Worm (Caenorhabditis elegans) whole organism, midembryonic: ENCODE data around the gene C14B1.2.

ENCODE experiments used
- T22C8.4 ChIP-seq: fragments of 200-800 bp; sonication (Bioruptor generic); IDR thresholded peaks from 2 replicates; pipeline ENCODE4 v1.3.6; 2022; ENCODE audit warnings: missing genetic modification characterization, missing compliant biosample characterization
- cog-1 ChIP-seq: sonication (generic microtip); optimal IDR thresholded peaks from 2 replicates; lab custom pipeline; 2016; ENCODE audit warnings: missing genetic modification characterization, missing compliant biosample characterization
- flt-1 ChIP-seq: fragments of 200-800 bp; sonication (Bioruptor generic); IDR thresholded peaks from 2 replicates; pipeline ENCODE4 v1.3.6; 2022; ENCODE audit warnings: missing genetic modification characterization, missing compliant biosample characterization
- klf-2 ChIP-seq: fragments of 200-800 bp; sonication (Bioruptor generic); conservative IDR thresholded peaks from 2 replicates; pipeline ENCODE4 v1.3.6; 2022; ENCODE audit warnings: missing genetic modification reagents, missing genetic modification characterization, missing compliant biosample characterization
- med-1 ChIP-seq: sonication (generic microtip); optimal IDR thresholded peaks from 2 replicates; lab custom pipeline; 2017; ENCODE audit warnings: missing genetic modification characterization, mild to moderate bottlenecking, missing compliant biosample characterization, antibody characterized with exemption, missing genetic modification reagents; ENCODE audit not compliant: insufficient read depth
- ref-1 ChIP-seq: fragments of 200-800 bp; sonication (Bioruptor generic); conservative IDR thresholded peaks from 2 replicates; pipeline ENCODE4 v1.3.6; 2022; ENCODE audit warnings: missing genetic modification reagents, missing genetic modification characterization, missing compliant biosample characterization
- tab-1 ChIP-seq: fragments of 200-800 bp; sonication (Bioruptor generic); IDR thresholded peaks from 2 replicates; pipeline ENCODE4 v1.3.6; 2022; ENCODE audit warnings: missing genetic modification characterization, missing compliant biosample characterization
- ztf-23 ChIP-seq: fragments of 200-800 bp; sonication (Bioruptor generic); IDR thresholded peaks from 2 replicates; pipeline ENCODE4 v1.3.6; 2022; ENCODE audit warnings: missing genetic modification reagents, missing genetic modification characterization, missing compliant biosample characterization
- ztf-29 ChIP-seq: fragments of 200-800 bp; sonication (Bioruptor generic); IDR thresholded peaks from 2 replicates; pipeline ENCODE4 v1.3.6; 2022; ENCODE audit warnings: missing genetic modification reagents, missing genetic modification characterization, missing compliant biosample characterization

The C14B1.2 gene

DNA sequence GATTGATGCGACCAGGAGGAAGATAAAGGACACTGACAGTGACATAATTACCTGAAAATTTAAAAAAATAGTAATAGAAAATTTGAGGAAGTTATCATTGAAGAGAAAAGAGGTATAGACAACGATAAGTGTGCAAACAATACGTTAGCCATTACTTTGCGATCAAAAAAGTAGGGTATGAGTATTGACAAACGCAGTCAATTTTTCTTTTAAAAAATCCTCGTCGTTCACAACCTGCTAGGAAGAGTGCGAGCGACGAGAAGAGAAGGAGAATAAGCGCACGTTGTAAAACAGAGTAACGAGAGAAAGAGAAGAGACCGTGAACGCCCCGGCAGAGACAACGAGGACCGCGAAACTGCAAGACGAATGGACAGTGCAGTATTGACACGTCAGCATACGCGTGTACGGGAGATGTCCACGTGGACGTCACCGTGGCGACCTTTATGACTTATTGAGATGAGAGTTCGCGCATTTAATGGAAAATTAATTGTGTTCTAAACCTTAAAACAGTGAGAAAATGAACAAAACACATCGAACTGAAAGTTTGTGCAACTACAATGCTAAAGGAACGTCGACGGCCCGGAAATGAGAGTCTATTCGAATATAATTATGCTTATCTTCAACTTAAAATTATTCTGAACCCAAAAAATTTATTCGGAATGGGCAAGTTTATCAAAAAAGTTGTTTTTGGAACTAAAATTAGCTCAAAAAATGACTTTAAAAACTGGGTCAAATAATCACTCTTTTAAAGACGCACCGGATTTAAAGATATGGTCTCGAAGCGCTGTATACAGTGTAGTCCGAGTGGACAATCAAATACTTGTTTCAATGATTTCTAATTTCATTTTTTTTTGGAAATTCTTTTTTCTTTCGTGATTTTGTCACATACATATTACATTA lies at the start of gene C14B1.2, which contains the start of gene pdi-1:
TSS of gene C14B1.2 (plus strand) at position 850 of the 900 bp plus-strand sequence.
TSS of gene pdi-1 (minus strand) at position 51 of the 900 bp plus-strand sequence.
- 0 out of 2 replicates have a peak, but pooled peaks have one; percentile 20 for TF ChIP-seq ztf-29 (GFP tag; lab: Robert Waterston, UW)
- no peak for TF ChIP-seq tab-1 (GFP tag; lab: Robert Waterston, UW)

ce11 chrIII:3652427-3652826 lies 49.6 kb upstream of the C14B1.2 start:
- TF ChIP-seq ztf-23 (GFP tag; lab: Robert Waterston, UW) (no peak), ref-1 (GFP tag; lab: Robert Waterston, UW) (no peak), flt-1 (GFP tag; lab: Robert Waterston, UW) (no peak), tab-1 (GFP tag; lab: Robert Waterston, UW) (no peak), med-1 (GFP tag; lab: Kevin White, UChicago) (no peak), ztf-29 (GFP tag; lab: Robert Waterston, UW) (no peak), cog-1 (tag; lab: Kevin White, UChicago) (no peak)

DNA sequence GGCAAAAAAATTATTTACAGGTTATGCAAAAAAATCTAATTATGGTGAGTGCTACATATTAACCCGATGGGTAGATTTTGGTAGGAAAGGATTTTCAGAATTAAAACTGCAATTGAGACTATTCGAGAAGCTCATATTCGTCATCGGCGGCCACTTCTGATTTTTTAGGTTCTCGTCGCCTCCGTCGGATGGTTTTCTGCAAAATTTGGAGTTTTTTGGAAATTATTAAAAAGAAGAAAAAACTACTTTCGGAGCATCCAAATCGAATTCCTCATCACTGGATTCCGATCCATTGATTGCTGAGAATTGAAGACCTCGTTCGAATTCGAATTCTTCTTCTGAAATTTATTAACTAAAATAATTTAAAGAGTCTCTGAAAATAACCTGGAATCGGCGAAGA lies 49.1 kb upstream of the C14B1.2 start:
- TF ChIP-seq tab-1 (GFP tag; lab: Robert Waterston, UW) (no peak), ztf-23 (GFP tag; lab: Robert Waterston, UW) (no peak), med-1 (GFP tag; lab: Kevin White, UChicago) (no peak), T22C8.4 (GFP tag; lab: Robert Waterston, UW) (no peak), flt-1 (GFP tag; lab: Robert Waterston, UW) (no peak), ztf-29 (GFP tag; lab: Robert Waterston, UW) (no peak), ref-1 (GFP tag; lab: Robert Waterston, UW) (no peak), klf-2 (no peak), cog-1 (tag; lab: Kevin White, UChicago) (no peak)

DNA sequence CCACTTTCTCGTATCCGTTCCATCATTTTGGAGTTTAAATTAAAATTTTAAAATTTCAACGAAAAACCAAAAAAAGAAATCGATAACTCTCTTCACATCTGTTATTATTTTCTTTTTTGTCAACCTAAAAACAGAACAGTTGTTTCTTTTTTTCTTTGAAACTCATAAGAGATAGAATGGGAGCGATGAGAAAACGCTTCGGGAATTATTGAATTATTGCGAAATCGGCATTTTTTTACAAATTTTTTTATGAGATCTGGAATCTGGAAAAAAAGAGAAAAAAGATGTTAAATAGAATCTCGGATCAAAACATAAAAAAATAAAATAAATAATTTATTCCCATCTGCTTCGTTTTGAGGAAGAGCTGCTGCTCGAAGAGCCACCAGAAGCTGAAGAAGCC lies 44.6 kb upstream of the C14B1.2 start, which contains the start of gene C46F11.5:
TSS of gene C46F11.5 (minus strand) at position 128 of the 400 bp plus-strand sequence.
- no peak for TF ChIP-seq ztf-29 (GFP tag; lab: Robert Waterston, UW)
- no peak for TF ChIP-seq tab-1 (GFP tag; lab: Robert Waterston, UW)
- TF ChIP-seq klf-2 = no peak

ce11 chrIII:3664224-3664623 lies 37.8 kb upstream of the C14B1.2 start, which contains the start of gene C46F11.4:
Gene C46F11.4 (minus strand): TSS chrIII:3664304.
- TF ChIP-seq T22C8.4 (GFP tag; lab: Robert Waterston, UW) (peak; percentile 84), cog-1 (tag; lab: Kevin White, UChicago) (peak; percentile 79), tab-1 (GFP tag; lab: Robert Waterston, UW) (peak; percentile 94), flt-1 (GFP tag; lab: Robert Waterston, UW) (peak; percentile 93), ztf-29 (GFP tag; lab: Robert Waterston, UW) (peak; percentile 86), ztf-23 (GFP tag; lab: Robert Waterston, UW) (peak; percentile 94), ref-1 (GFP tag; lab: Robert Waterston, UW) (peak; percentile 65; the same call in 1 of the 2 replicates), med-1 (GFP tag; lab: Kevin White, UChicago) (peak; percentile 97), klf-2 (peak; percentile 89)

DNA sequence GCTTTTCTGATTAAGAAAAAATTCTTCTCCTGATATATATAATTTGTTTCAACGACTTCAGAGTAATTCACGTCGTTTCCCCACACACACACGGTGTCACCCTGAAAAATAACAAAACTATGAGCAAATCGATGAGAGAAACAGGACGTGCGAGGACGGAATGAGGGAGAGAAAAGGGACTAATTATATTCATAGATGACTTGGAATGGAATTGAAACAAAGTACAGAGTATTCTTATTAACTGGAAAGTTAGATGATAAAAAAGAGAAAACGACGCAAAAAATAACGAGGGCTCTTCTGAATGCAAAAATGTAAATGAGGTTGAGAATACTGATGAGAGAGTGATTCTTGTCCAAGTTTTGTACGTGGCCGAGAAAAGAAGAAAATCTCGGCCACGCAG lies 31.7 kb upstream of the C14B1.2 start, which contains the start of gene C46F11.6:
TSS of gene C46F11.6 (minus strand) at position 101 of the 400 bp plus-strand sequence.
- TF ChIP-seq ztf-23 (GFP tag; lab: Robert Waterston, UW) (no peak), klf-2 (no peak)

DNA sequence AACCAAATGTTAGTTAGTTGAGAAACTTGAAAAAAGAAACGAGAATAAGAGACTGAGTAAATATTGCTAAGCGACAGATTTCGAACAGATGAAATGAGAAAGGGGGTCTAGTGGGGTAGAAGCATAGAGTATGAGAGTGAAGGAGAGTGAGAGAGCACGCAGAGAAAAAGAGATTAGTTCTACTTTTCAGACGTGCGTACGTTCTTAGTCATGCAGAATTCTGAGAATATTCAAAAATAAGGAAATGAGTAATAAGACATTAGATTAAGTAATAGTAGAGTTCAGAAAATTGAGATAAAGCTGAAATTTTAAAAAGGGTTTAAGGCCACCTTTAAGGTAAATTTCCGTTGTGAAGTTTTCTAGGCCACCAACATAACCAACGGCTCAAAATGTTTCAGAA lies 31.1 kb upstream of the C14B1.2 start:
- TF ChIP-seq klf-2 = no peak
- TF ChIP-seq med-1 (GFP tag; lab: Kevin White, UChicago) = no peak
- no peak for TF ChIP-seq tab-1 (GFP tag; lab: Robert Waterston, UW)
- no peak for TF ChIP-seq flt-1 (GFP tag; lab: Robert Waterston, UW)
- TF ChIP-seq cog-1 (tag; lab: Kevin White, UChicago) = no peak
- TF ChIP-seq ztf-29 (GFP tag; lab: Robert Waterston, UW) = no peak
- no peak for TF ChIP-seq ztf-23 (GFP tag; lab: Robert Waterston, UW)
- TF ChIP-seq ref-1 (GFP tag; lab: Robert Waterston, UW) = no peak
- no peak for TF ChIP-seq T22C8.4 (GFP tag; lab: Robert Waterston, UW)

- no peak for TF ChIP-seq ref-1 (GFP tag; lab: Robert Waterston, UW)
- TF ChIP-seq cog-1 (tag; lab: Kevin White, UChicago) = no peak
- TF ChIP-seq tab-1 (GFP tag; lab: Robert Waterston, UW) = no peak
- no peak for TF ChIP-seq med-1 (GFP tag; lab: Kevin White, UChicago)
- TF ChIP-seq klf-2 = no peak
- TF ChIP-seq ztf-23 (GFP tag; lab: Robert Waterston, UW) = no peak
- no peak for TF ChIP-seq flt-1 (GFP tag; lab: Robert Waterston, UW)
- no peak for TF ChIP-seq ztf-29 (GFP tag; lab: Robert Waterston, UW)
- no peak for TF ChIP-seq T22C8.4 (GFP tag; lab: Robert Waterston, UW)
Measured at ce11 chrIII:3672839-3673238, 29.2 kb upstream of the C14B1.2 start.

- TF ChIP-seq tab-1 (GFP tag; lab: Robert Waterston, UW) (no peak), klf-2 (no peak), cog-1 (tag; lab: Kevin White, UChicago) (no peak), flt-1 (GFP tag; lab: Robert Waterston, UW) (no peak), T22C8.4 (GFP tag; lab: Robert Waterston, UW) (no peak), ref-1 (GFP tag; lab: Robert Waterston, UW) (no peak), ztf-23 (GFP tag; lab: Robert Waterston, UW) (no peak), ztf-29 (GFP tag; lab: Robert Waterston, UW) (no peak), med-1 (GFP tag; lab: Kevin White, UChicago) (no peak)
Measured at ce11 chrIII:3674149-3674548, 27.9 kb upstream of the C14B1.2 start.
